Worm (Caenorhabditis elegans): ENCODE data around the gene ZC132.9.

ce11 chrV:4345714-4346113 is 25.9 kb upstream of the ZC132.9 start, which contains the start of gene figl-1:
- TF ChIP-seq odd-2 (tag; optimal IDR thresholded peaks at IDR 0.05) (no peak), ceh-22 (tag; optimal IDR thresholded peaks at IDR 0.05) (no peak), ceh-24 (tag; optimal IDR thresholded peaks at IDR 0.05) (no peak), pha-4 (tag; optimal IDR thresholded peaks at IDR 0.05) (no peak), ceh-30 (tag; optimal IDR thresholded peaks at IDR 0.05) (no peak), madf-2 (tag; optimal IDR thresholded peaks at IDR 0.05) (no peak), ahr-1 (tag; optimal IDR thresholded peaks at IDR 0.05) (no peak)

Data from whole organism, late embryonic.